Worm (Caenorhabditis elegans): ENCODE data around the gene Y97E10AL.1.

The Y97E10AL.1 gene

ce11 chrV:8000929-8001513 is 15.1 kb downstream of the Y97E10AL.1 start, which contains the start of gene Y97E10AR.1 (continued):
- no peak for TF ChIP-seq ceh-16 (tag; optimal IDR thresholded peaks at IDR 0.05)
- TF ChIP-seq nhr-43 (tag; optimal IDR thresholded peaks at IDR 0.05; ENCODE audit: poor library complexity, severe bottlenecking): no peak
- TF ChIP-seq nhr-76 (tag; optimal IDR thresholded peaks at IDR 0.05): no peak
- peak; percentile 82 for TF ChIP-seq nfya-1 (tag; optimal IDR thresholded peaks at IDR 0.05; ENCODE audit: insufficient read depth)
- no peak for TF ChIP-seq skn-1 (tag; optimal IDR thresholded peaks at IDR 0.05)
- no peak for TF ChIP-seq zag-1 (tag; optimal IDR thresholded peaks at IDR 0.05)
- no peak for TF ChIP-seq tbx-2 (tag; optimal IDR thresholded peaks at IDR 0.05)
- TF ChIP-seq ceh-9 (tag; optimal IDR thresholded peaks at IDR 0.05): no peak
- TF ChIP-seq nhr-77 (tag; optimal IDR thresholded peaks at IDR 0.05): no peak

ce11 chrV:8005000-8005399 is 19.0 kb downstream of the Y97E10AL.1 start, which contains the start of gene Y97E10AR.8:
Gene Y97E10AR.8, plus strand, starts transcription at chrV:8005300.
- no peak for TF ChIP-seq fkh-10 (GFP tag; optimal IDR thresholded peaks at IDR 0.05)
- TF ChIP-seq fkh-2 (tag; optimal IDR thresholded peaks at IDR 0.05): no peak
- TF ChIP-seq eor-1 (tag; optimal IDR thresholded peaks at IDR 0.05): no peak
- TF ChIP-seq unc-39 (tag; optimal IDR thresholded peaks at IDR 0.05): no peak
- TF ChIP-seq pqm-1 (tag; optimal IDR thresholded peaks at IDR 0.05): no peak
- no peak for TF ChIP-seq egl-27 (tag; optimal IDR thresholded peaks at IDR 0.05)
- no peak for TF ChIP-seq ceh-9 (tag; optimal IDR thresholded peaks at IDR 0.05)
- no peak for TF ChIP-seq sea-2 (GFP tag; optimal IDR thresholded peaks at IDR 0.05)
- no peak for TF ChIP-seq ztf-11 (tag; optimal IDR thresholded peaks at IDR 0.05)
- TF ChIP-seq unc-62 (GFP tag; optimal IDR thresholded peaks at IDR 0.05): no peak
- no peak for TF ChIP-seq elt-1 (tag; optimal IDR thresholded peaks at IDR 0.05)
- TF ChIP-seq ZK546.5 (tag; optimal IDR thresholded peaks at IDR 0.05): no peak
- TF ChIP-seq skn-1 (tag; optimal IDR thresholded peaks at IDR 0.05): no peak

ce11 chrV:8007460-8008292 is 21.7 kb downstream of the Y97E10AL.1 start, which contains the start of gene Y97E10AR.3:
Gene Y97E10AR.3, minus strand, starts transcription at chrV:8007510.
- TF ChIP-seq nfya-1 (tag; optimal IDR thresholded peaks at IDR 0.05; ENCODE audit: insufficient read depth): peak; percentile 55
- no peak for TF ChIP-seq nhr-12 (tag; optimal IDR thresholded peaks at IDR 0.05)
- no peak for TF ChIP-seq ceh-9 (tag; optimal IDR thresholded peaks at IDR 0.05)

ce11 chrV:8010103-8010502 is 24.1 kb downstream of the Y97E10AL.1 start, which contains the start of gene Y97E10AR.4:
Gene Y97E10AR.4, minus strand, starts transcription at chrV:8010233.
- no peak for TF ChIP-seq egl-27 (tag; optimal IDR thresholded peaks at IDR 0.05)
- no peak for TF ChIP-seq lin-39 (tag; optimal IDR thresholded peaks at IDR 0.05)
- TF ChIP-seq zag-1 (tag; optimal IDR thresholded peaks at IDR 0.05): no peak
- TF ChIP-seq skn-1 (tag; optimal IDR thresholded peaks at IDR 0.05): no peak
- TF ChIP-seq fos-1 (tag; optimal IDR thresholded peaks at IDR 0.05): no peak
- no peak for TF ChIP-seq snpc-4 (tag; optimal IDR thresholded peaks at IDR 0.05)
- TF ChIP-seq tbx-2 (tag; optimal IDR thresholded peaks at IDR 0.05): no peak
- TF ChIP-seq mdl-1 (tag; optimal IDR thresholded peaks at IDR 0.05): no peak
- TF ChIP-seq hmg-11 (tag; optimal IDR thresholded peaks at IDR 0.05): no peak
- no peak for TF ChIP-seq elt-2 (tag; optimal IDR thresholded peaks at IDR 0.05)
- no peak for TF ChIP-seq nhr-28 (tag; optimal IDR thresholded peaks at IDR 0.05)
- no peak for TF ChIP-seq egl-5 (tag; optimal IDR thresholded peaks at IDR 0.05)
- TF ChIP-seq ztf-4 (tag; optimal IDR thresholded peaks at IDR 0.05): no peak

- TF ChIP-seq elt-1 (tag; optimal IDR thresholded peaks at IDR 0.05): no peak
- no peak for TF ChIP-seq zag-1 (tag; optimal IDR thresholded peaks at IDR 0.05)
- TF ChIP-seq lin-15B (tag; optimal IDR thresholded peaks at IDR 0.05): no peak
- TF ChIP-seq elt-3 (tag; optimal IDR thresholded peaks at IDR 0.05): no peak
- TF ChIP-seq lin-39 (tag; optimal IDR thresholded peaks at IDR 0.05): no peak
- TF ChIP-seq unc-62 (GFP tag; optimal IDR thresholded peaks at IDR 0.05): no peak
- no peak for TF ChIP-seq nhr-12 (tag; optimal IDR thresholded peaks at IDR 0.05)
- TF ChIP-seq elt-2 (tag; optimal IDR thresholded peaks at IDR 0.05): no peak
- no peak for TF ChIP-seq nhr-28 (tag; optimal IDR thresholded peaks at IDR 0.05)
- no peak for TF ChIP-seq sea-2 (GFP tag; optimal IDR thresholded peaks at IDR 0.05)
These were observed 24.9 kb downstream of the Y97E10AL.1 start, which contains the start of gene lmtr-2 for ce11 chrV:8010846-8011245. Gene lmtr-2, minus strand, starts transcription at chrV:8011106.

All from whole organism, L3 larva.